Worm (Caenorhabditis elegans): ENCODE data around the gene K02F6.8.
"Not testable (repeated sequence)": the region's sequence is repeated elsewhere in the genome, so short reads cannot be mapped to it uniquely, and the experiment has no call there.

DNA sequence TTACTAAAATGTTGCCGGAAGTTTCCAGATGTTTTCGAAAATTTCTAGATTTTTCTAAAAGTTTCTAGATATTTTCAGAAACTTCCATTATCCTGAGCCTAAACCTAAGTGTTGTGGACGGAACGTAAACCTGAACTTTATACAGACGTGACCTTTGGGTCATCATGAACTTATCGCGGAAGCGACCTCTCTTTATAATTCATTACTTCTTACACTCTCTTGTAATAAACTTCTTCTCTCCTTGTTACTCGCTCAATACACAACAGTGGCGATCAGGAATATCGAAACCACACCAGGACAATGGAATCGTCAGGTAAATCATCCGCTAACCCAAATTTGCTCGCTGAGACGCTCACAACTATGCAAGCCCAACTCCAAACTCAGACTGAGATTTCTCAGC, 18.8 kb upstream of the K02F6.8 start, which contains the start of gene K02F6.1:
- not testable (repeated sequence) for TF ChIP-seq flt-1 (GFP tag; IDR thresholded peaks at IDR 0.05); tab-1 (GFP tag; IDR thresholded peaks at IDR 0.05); klf-2 (GFP tag; conservative IDR thresholded peaks at IDR 0.05); T22C8.4 (GFP tag; IDR thresholded peaks at IDR 0.05); cog-1 (tag; optimal IDR thresholded peaks at IDR 0.05); ztf-29 (GFP tag; IDR thresholded peaks at IDR 0.05); ref-1 (GFP tag; conservative IDR thresholded peaks at IDR 0.05)
